Worm (Caenorhabditis elegans) whole organism, young adult: Measurements from ENCODE around the gene C03A3.2.
A peak's percentile ranks its signal among the peaks of the same experiment; 100 is the strongest.

Experiments
- D2030.7 ChIP-seq: fragments of 200-800 bp; sonication (Bioruptor generic); IDR thresholded peaks from 2 replicates; pipeline ENCODE4 v1.3.6; 2022; ENCODE audit warnings: missing genetic modification reagents, missing genetic modification characterization, missing compliant biosample characterization
- F23B12.7 ChIP-seq: sonication (generic microtip); optimal IDR thresholded peaks from 2 replicates; lab custom pipeline; 2017; ENCODE audit warnings: missing genetic modification characterization, mild to moderate bottlenecking, missing compliant biosample characterization, antibody characterized with exemption, moderate library complexity; ENCODE audit not compliant: insufficient read depth
- K11D2.4 ChIP-seq: fragments of 200-800 bp; sonication (Bioruptor generic); IDR thresholded peaks from 2 replicates; pipeline ENCODE4 v1.3.6; 2022; ENCODE audit warnings: missing genetic modification reagents, missing genetic modification characterization, missing compliant biosample characterization
- K12H6.12 ChIP-seq: fragments of 200-800 bp; sonication (Bioruptor generic); optimal IDR thresholded peaks from 2 replicates; lab custom pipeline; 2018; ENCODE audit warnings: mild to moderate bottlenecking, missing genetic modification characterization, missing compliant biosample characterization
- T07F8.4 ChIP-seq: sonication (generic microtip); optimal IDR thresholded peaks from 2 replicates; lab custom pipeline; 2016; ENCODE audit warnings: mild to moderate bottlenecking, missing genetic modification characterization, moderate library complexity, missing compliant biosample characterization
- Y56A3A.18 ChIP-seq: fragments of 200-800 bp; sonication (Bioruptor generic); IDR thresholded peaks from 2 replicates; pipeline ENCODE4 v1.3.6; 2022; ENCODE audit warnings: missing genetic modification reagents, missing genetic modification characterization, missing compliant biosample characterization
- atf-7 ChIP-seq: sonication (generic microtip); optimal IDR thresholded peaks from 2 replicates; lab custom pipeline; 2017; ENCODE audit warnings: mild to moderate bottlenecking, missing genetic modification characterization, missing compliant biosample characterization
- attf-5 ChIP-seq: fragments of 200-800 bp; sonication (Bioruptor generic); optimal IDR thresholded peaks from 2 replicates; lab custom pipeline; 2018; ENCODE audit warnings: mild to moderate bottlenecking, missing genetic modification characterization, missing compliant biosample characterization
- cebp-1 ChIP-seq, 2 experiments: fragments of 200-800 bp in 1 of 2; sonication (Bioruptor generic) in 1 of 2; sonication (generic microtip) in 1 of 2; IDR thresholded peaks in 1 of 2; optimal IDR thresholded peaks in 1 of 2; 2 replicates each; pipeline versions ENCODE4 v1.3.6 to Lab custom; 2017 to 2022; ENCODE audit warnings: missing compliant biosample characterization in 2 of 2, missing genetic modification characterization in 2 of 2, mild to moderate bottlenecking in 1 of 2, missing genetic modification reagents in 1 of 2, moderate library complexity in 1 of 2
- cebp-2 ChIP-seq: fragments of 200-800 bp; sonication (Bioruptor generic); IDR thresholded peaks from 2 replicates; pipeline ENCODE4 v1.3.6; 2022; ENCODE audit warnings: missing genetic modification characterization, missing compliant biosample characterization
- ceh-27 ChIP-seq: fragments of 200-800 bp; sonication (Bioruptor generic); optimal IDR thresholded peaks from 2 replicates; lab custom pipeline; 2018; ENCODE audit warnings: mild to moderate bottlenecking, missing genetic modification characterization, moderate library complexity, missing compliant biosample characterization
- chd-7 ChIP-seq: sonication (generic microtip); optimal IDR thresholded peaks from 2 replicates; lab custom pipeline; 2016; ENCODE audit warnings: mild to moderate bottlenecking, missing genetic modification characterization, moderate library complexity, missing compliant biosample characterization
- die-1 ChIP-seq: sonication (generic microtip); optimal IDR thresholded peaks from 2 replicates; lab custom pipeline; 2016; ENCODE audit warnings: missing genotype, mild to moderate bottlenecking, missing genetic modification characterization, missing compliant biosample characterization
- dox-1 ChIP-seq: fragments of 200-800 bp; sonication (Bioruptor generic); IDR thresholded peaks from 2 replicates; pipeline ENCODE4 v1.3.6; 2022; ENCODE audit warnings: missing genetic modification reagents, missing genetic modification characterization, missing compliant biosample characterization
- dpl-1 ChIP-seq: fragments of 150-350 bp; optimal IDR thresholded peaks from 2 replicates; lab custom pipeline; 2014; ENCODE audit warnings: missing biosample characterization, missing genetic modification reagents, missing genetic modification characterization
- efl-1 ChIP-seq: fragments of 150-350 bp; optimal IDR thresholded peaks from 2 replicates; lab custom pipeline; 2014; ENCODE audit warnings: missing biosample characterization, missing genetic modification reagents, missing genetic modification characterization
- egrh-3 ChIP-seq: fragments of 200-800 bp; sonication (Bioruptor generic); IDR thresholded peaks from 2 replicates; pipeline ENCODE4 v1.3.6; 2022; ENCODE audit warnings: missing genetic modification reagents, missing genetic modification characterization, missing compliant biosample characterization
- ets-4 ChIP-seq: fragments of 200-800 bp; sonication (Bioruptor generic); optimal IDR thresholded peaks from 2 replicates; lab custom pipeline; 2018; ENCODE audit warnings: mild to moderate bottlenecking, missing genetic modification characterization, missing compliant biosample characterization
- hmg-1.2 ChIP-seq: fragments of 200-800 bp; sonication (Bioruptor generic); IDR thresholded peaks from 2 replicates; pipeline ENCODE4 v1.3.6; 2022; ENCODE audit warnings: missing genetic modification reagents, missing genetic modification characterization, missing compliant biosample characterization
- hrde-1 ChIP-seq: sonication (generic microtip); optimal IDR thresholded peaks from 2 replicates; lab custom pipeline; 2016; ENCODE audit warnings: missing genetic modification characterization, mild to moderate bottlenecking, missing compliant biosample characterization, moderate library complexity, missing genotype, missing genetic modification reagents, borderline replicate concordance
- let-526 ChIP-seq: fragments of 200-800 bp; sonication (Bioruptor generic); IDR thresholded peaks from 2 replicates; pipeline ENCODE4 v1.3.6; 2022; ENCODE audit warnings: missing genetic modification reagents, missing genetic modification characterization, missing compliant biosample characterization
- lin-35 ChIP-seq, 3 experiments: fragments of 150-350 bp in 2 of 3; sonication (generic microtip) in 1 of 3; optimal IDR thresholded peaks; 2 replicates each; lab custom pipeline; 2014 to 2018; ENCODE audit warnings: missing biosample characterization in 3 of 3, missing genetic modification characterization in 3 of 3, missing genetic modification reagents in 3 of 3
- lir-1 ChIP-seq: fragments of 200-800 bp; sonication (Bioruptor generic); conservative IDR thresholded peaks from 2 replicates; pipeline ENCODE4 v1.3.6; 2022; ENCODE audit warnings: missing genetic modification reagents, missing genetic modification characterization, missing compliant biosample characterization
- madf-10 ChIP-seq: sonication (generic microtip); optimal IDR thresholded peaks from 2 replicates; lab custom pipeline; 2016; ENCODE audit warnings: mild to moderate bottlenecking, missing genetic modification characterization, missing compliant biosample characterization
- mcd-1 ChIP-seq: fragments of 200-800 bp; sonication (Bioruptor generic); IDR thresholded peaks from 2 replicates; pipeline ENCODE4 v1.3.6; 2022; ENCODE audit warnings: missing genetic modification reagents, missing genetic modification characterization, missing compliant biosample characterization
- pbrm-1 ChIP-seq: fragments of 200-800 bp; sonication (Bioruptor generic); IDR thresholded peaks from 2 replicates; pipeline ENCODE4 v1.3.6; 2022; ENCODE audit warnings: missing genetic modification reagents, missing genetic modification characterization, missing compliant biosample characterization
- rec-8 ChIP-seq, 2 experiments: sonication (generic microtip); optimal IDR thresholded peaks; 2 replicates each; lab custom pipeline; 2016; ENCODE audit warnings: mild to moderate bottlenecking in 2 of 2, missing genetic modification characterization in 2 of 2, missing genetic modification reagents in 2 of 2, missing genotype in 2 of 2, missing biosample characterization in 1 of 2, missing compliant biosample characterization in 1 of 2, moderate library complexity in 1 of 2
- snpc-1.1 ChIP-seq: sonication (generic microtip); optimal IDR thresholded peaks from 2 replicates; lab custom pipeline; 2017; ENCODE audit warnings: missing genetic modification characterization, mild to moderate bottlenecking, missing compliant biosample characterization, antibody characterized with exemption, moderate library complexity, missing genotype, missing genetic modification reagents; ENCODE audit not compliant: insufficient read depth
- snpc-3.4 ChIP-seq: sonication (generic microtip); optimal IDR thresholded peaks from 2 replicates; lab custom pipeline; 2017; ENCODE audit warnings: missing genetic modification characterization, mild to moderate bottlenecking, missing compliant biosample characterization, antibody characterized with exemption, moderate library complexity, missing genotype, missing genetic modification reagents
- xnd-1 ChIP-seq: sonication (generic microtip); optimal IDR thresholded peaks from 2 replicates; lab custom pipeline; 2016; ENCODE audit warnings: missing genotype, missing genetic modification reagents, missing genetic modification characterization, missing compliant biosample characterization
- ztf-18 ChIP-seq: sonication (generic microtip); optimal IDR thresholded peaks from 2 replicates; lab custom pipeline; 2016; ENCODE audit warnings: missing genotype, mild to moderate bottlenecking, missing genetic modification characterization, missing compliant biosample characterization
- ztf-6 ChIP-seq: fragments of 200-800 bp; sonication (Bioruptor generic); IDR thresholded peaks from 2 replicates; pipeline ENCODE4 v1.3.6; 2022; ENCODE audit warnings: missing genetic modification reagents, missing genetic modification characterization, missing compliant biosample characterization

C03A3.2 gene

ce11 chrX:11226595-11226994 is 36.1 kb upstream of the C03A3.2 start, which contains the start of gene C34F6.12:
Gene C34F6.12, minus strand, starts transcription at chrX:11226695.
- no peak for TF ChIP-seq ztf-6 (GFP tag; lab: Robert Waterston, UW)
- no peak for TF ChIP-seq K12H6.12 (tag; lab: Kevin White, UChicago)
- no peak for TF ChIP-seq ceh-27 (GFP tag; lab: Kevin White, UChicago)
- TF ChIP-seq F23B12.7 (tag; lab: Kevin White, UChicago): no peak
- TF ChIP-seq madf-10 (tag; lab: Kevin White, UChicago): no peak
- TF ChIP-seq efl-1 (GFP tag; lab: Kevin White, UChicago): no peak
- TF ChIP-seq xnd-1 (tag; lab: Kevin White, UChicago): no peak

DNA sequence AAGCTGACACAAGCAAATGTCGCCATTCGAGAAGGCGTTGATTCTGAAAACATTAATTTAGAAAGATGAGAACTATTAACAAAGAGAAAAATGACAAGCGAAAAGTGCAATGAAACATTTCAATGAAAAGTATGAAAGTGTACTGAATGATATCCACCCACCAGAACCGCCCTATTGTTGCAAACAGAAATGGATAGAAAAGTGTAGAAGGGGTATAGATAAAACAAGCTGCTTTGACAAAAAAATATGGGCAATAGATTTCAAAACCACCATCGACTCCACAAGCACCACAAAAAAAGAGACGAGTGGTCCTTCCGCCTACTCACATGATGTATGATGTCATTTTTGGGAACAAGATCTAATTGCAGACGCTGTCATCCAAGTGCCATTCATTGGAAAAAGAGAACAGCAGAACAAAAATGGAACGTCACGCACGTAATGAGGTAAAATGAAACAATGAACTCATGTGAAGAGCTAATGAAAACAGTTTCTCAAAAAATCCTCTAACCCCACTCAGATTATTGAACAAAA is 22.0 kb upstream of the C03A3.2 start, which contains the start of gene C34F6.10:
TSS of gene C34F6.10 (minus strand) at position 51 of the 531 bp plus-strand sequence.
- TF ChIP-seq ceh-27 (GFP tag; lab: Kevin White, UChicago) (peak; percentile 29), dpl-1 (GFP tag; lab: Kevin White, UChicago) (no peak), atf-7 (peak; percentile 16), Y56A3A.18 (GFP tag; lab: Robert Waterston, UW) (no peak)

DNA sequence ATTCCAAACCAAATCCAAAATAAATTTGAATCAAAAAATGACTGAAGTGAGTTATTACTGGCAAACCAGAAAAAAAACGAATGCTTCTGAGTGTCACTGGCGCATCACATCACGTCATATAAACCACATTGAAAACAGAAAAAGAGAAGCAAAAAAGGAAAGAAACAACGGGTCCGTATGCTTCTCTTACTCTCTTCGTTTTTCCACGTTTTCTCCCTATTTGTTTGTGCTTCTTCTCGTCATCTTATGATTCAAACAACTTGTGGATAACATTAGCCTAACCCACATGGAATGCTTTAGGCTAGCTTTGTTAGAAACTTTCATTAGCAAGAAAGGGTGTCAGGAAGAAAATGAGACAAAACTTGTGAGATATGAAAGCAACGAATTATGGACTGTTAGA is 21.2 kb upstream of the C03A3.2 start:
- TF ChIP-seq lir-1 (GFP tag; lab: Robert Waterston, UW): no peak
- TF ChIP-seq K12H6.12 (tag; lab: Kevin White, UChicago): no peak
- no peak for TF ChIP-seq snpc-3.4 (tag; lab: Kevin White, UChicago)
- no peak for TF ChIP-seq let-526 (GFP tag; lab: Robert Waterston, UW)
- no peak for TF ChIP-seq ceh-27 (GFP tag; lab: Kevin White, UChicago)
- TF ChIP-seq cebp-1 (GFP tag; IDR thresholded peaks at IDR 0.05; lab: Robert Waterston, UW): no peak
- TF ChIP-seq cebp-1 (tag; optimal IDR thresholded peaks at IDR 0.05; lab: Kevin White, UChicago): no peak
- TF ChIP-seq lin-35 (GFP tag; optimal IDR thresholded peaks at IDR 0.05; lab: Kevin White, UChicago): no peak
- TF ChIP-seq snpc-1.1 (tag; lab: Kevin White, UChicago): no peak
- TF ChIP-seq ets-4 (GFP tag; lab: Kevin White, UChicago): no peak
- no peak for TF ChIP-seq xnd-1 (tag; lab: Kevin White, UChicago)
- no peak for TF ChIP-seq pbrm-1 (GFP tag; lab: Robert Waterston, UW)
- no peak for TF ChIP-seq K11D2.4 (GFP tag; lab: Robert Waterston, UW)
- no peak for TF ChIP-seq Y56A3A.18 (GFP tag; lab: Robert Waterston, UW)
- TF ChIP-seq egrh-3 (GFP tag; lab: Robert Waterston, UW): no peak

DNA sequence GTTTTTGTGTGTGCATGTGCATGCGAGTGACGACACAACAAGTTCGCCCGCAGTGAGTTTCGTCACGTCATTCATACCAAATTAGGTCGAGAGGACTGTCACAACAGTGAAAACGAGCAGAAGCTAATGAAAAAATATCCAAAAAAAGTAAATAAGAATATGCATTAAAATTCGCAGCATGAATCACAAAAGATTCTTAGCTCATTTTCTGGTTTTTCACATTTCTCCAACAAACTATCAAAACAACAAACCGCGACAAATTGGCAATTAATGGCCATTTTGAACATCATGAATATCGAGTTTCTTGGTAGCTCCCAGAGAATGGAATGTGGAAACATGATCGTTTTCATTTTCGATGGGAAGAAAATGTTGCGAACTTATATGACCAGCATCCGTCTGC is 19.0 kb upstream of the C03A3.2 start:
- TF ChIP-seq mcd-1 (GFP tag; lab: Robert Waterston, UW): no peak
- no peak for TF ChIP-seq D2030.7 (GFP tag; lab: Robert Waterston, UW)
- TF ChIP-seq attf-5 (GFP tag; lab: Kevin White, UChicago): no peak
- no peak for TF ChIP-seq hrde-1
- no peak for TF ChIP-seq hmg-1.2
- TF ChIP-seq die-1 (tag; lab: Kevin White, UChicago): no peak
- TF ChIP-seq dox-1 (GFP tag; lab: Robert Waterston, UW): no peak
- TF ChIP-seq, all 124 proteins: peak for 0

DNA sequence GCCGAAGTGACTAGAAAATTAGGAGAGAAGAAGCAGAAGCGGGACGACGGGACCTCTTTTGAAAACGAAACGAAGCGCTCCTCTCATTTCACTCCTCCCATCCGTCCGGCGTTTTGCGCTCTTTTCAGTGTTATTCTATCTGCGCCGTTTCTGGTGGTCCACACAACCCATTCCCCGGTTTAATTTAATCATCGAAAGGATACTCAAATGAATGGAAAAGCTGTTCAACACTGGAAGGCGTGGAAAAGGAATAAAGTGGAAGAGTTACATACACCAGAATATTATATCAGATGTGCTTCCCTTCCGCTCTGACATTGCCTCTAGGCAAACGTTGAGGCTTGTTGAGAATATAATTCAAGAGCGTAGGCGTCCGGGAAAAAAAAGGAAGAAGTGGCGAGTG is 17.6 kb upstream of the C03A3.2 start:
- TF ChIP-seq Y56A3A.18 (GFP tag; lab: Robert Waterston, UW): no peak
- TF ChIP-seq die-1 (tag; lab: Kevin White, UChicago): no peak
- no peak for TF ChIP-seq cebp-2 (GFP tag; lab: Robert Waterston, UW)
- TF ChIP-seq chd-7 (tag; lab: Kevin White, UChicago): no peak
- no peak for TF ChIP-seq rec-8 (tag; optimal IDR thresholded peaks at IDR 0.05; lab: Kevin White, UChicago)
- TF ChIP-seq ztf-18: no peak
- no peak for TF ChIP-seq T07F8.4 (tag; lab: Kevin White, UChicago)
- no peak for TF ChIP-seq attf-5 (GFP tag; lab: Kevin White, UChicago)
